Worm (Caenorhabditis elegans): ENCODE data around the gene sym-1.

DNA sequence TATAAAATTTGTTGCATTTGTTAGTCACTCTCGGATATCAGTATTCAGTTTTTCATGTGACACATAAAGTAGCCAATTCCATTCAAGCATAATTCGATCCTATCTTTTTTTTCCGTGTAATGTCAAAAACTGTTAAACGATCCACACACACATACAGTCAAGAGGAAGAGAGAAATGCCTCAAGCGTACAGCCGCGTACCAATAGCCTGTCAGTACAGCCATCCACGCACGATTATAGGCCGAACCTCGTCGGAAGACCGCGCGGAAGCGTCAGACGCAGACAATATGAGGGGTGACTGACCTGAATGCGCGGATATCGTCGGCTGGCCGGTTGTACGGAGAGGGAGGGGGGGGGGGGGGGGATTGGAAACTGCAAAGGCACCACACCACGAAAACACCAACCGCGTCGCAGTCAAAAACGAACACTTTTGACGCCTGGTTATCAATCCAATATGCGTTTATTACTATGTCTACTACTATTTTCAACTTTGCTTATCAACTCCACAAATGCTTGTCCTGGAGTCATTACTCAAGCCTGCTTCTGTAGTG lies 3.8 kb upstream of the sym-1 start, which contains the start of gene let-4:
- TF ChIP-seq grh-1 (GFP tag; IDR thresholded peaks at IDR 0.05) (no peak), lsy-2 (tag; optimal IDR thresholded peaks at IDR 0.05) (no peak), ceh-8 (GFP tag; optimal IDR thresholded peaks at IDR 0.05) (no peak), tlp-1 (tag; optimal IDR thresholded peaks at IDR 0.05) (no peak), efl-1 (optimal IDR thresholded peaks at IDR 0.05) (no peak), efl-1 (GFP tag; optimal IDR thresholded peaks at IDR 0.05 in 1 of 2) (no peak), jun-1 (tag; optimal IDR thresholded peaks at IDR 0.05) (no peak), ztf-11 (tag; optimal IDR thresholded peaks at IDR 0.05) (no peak)
